Fruit fly (Drosophila melanogaster) whole organism, embryonic: ENCODE results near the gene CG13917.

ENCODE experiments used
- ATbp ChIP-seq: fragments of 200-800 bp; sonication (Bioruptor generic); optimal IDR thresholded peaks from 2 replicates; lab custom pipeline; 2017; ENCODE audit warnings: missing biosample characterization, mild to moderate bottlenecking, missing genetic modification characterization, missing genetic modification reagents
- BEAF-32 ChIP-seq: fragments of 200-800 bp; sonication (Bioruptor generic); optimal IDR thresholded peaks from 3 replicates; lab custom pipeline; 2017; ENCODE audit warnings: missing biosample characterization, missing genetic modification characterization, mild to moderate bottlenecking, moderate library complexity, missing genetic modification reagents
- Bdp1 ChIP-seq: fragments of 200-800 bp; sonication (Bioruptor generic); optimal IDR thresholded peaks from 3 replicates; lab custom pipeline; 2016; ENCODE audit warnings: missing biosample characterization, missing genetic modification characterization
- BtbVII ChIP-seq: fragments of 200-800 bp; sonication (Bioruptor generic); optimal IDR thresholded peaks from 3 replicates; lab custom pipeline; 2017; ENCODE audit warnings: missing biosample characterization, mild to moderate bottlenecking, missing genetic modification characterization
- CG10321 ChIP-seq: fragments of 200-800 bp; sonication (Bioruptor generic); IDR thresholded peaks from 2 replicates; pipeline ENCODE4 v1.3.6; 2022; ENCODE audit warnings: missing biosample characterization, missing genetic modification characterization
- CG13775 ChIP-seq: fragments of 200-800 bp; sonication (Bioruptor generic); optimal IDR thresholded peaks from 3 replicates; lab custom pipeline; 2017; ENCODE audit warnings: missing biosample characterization, mild to moderate bottlenecking, missing genetic modification characterization
- CG13894 ChIP-seq: fragments of 200-800 bp; sonication (Bioruptor generic); optimal IDR thresholded peaks from 3 replicates; lab custom pipeline; 2018; ENCODE audit warnings: missing biosample characterization, mild to moderate bottlenecking, missing genetic modification characterization, moderate library complexity
- CG14965 ChIP-seq: fragments of 200-800 bp; sonication (Bioruptor generic); optimal IDR thresholded peaks from 2 replicates; lab custom pipeline; 2016; ENCODE audit warnings: missing biosample characterization, missing genetic modification characterization, borderline replicate concordance
- CG15514 ChIP-seq: fragments of 200-800 bp; sonication (Bioruptor generic); optimal IDR thresholded peaks from 3 replicates; lab custom pipeline; 2017; ENCODE audit warnings: missing biosample characterization, missing genetic modification characterization, mild to moderate bottlenecking, moderate library complexity, missing genetic modification reagents
- CG15601 ChIP-seq: fragments of 200-800 bp; sonication (Bioruptor generic); optimal IDR thresholded peaks from 3 replicates; lab custom pipeline; 2019; ENCODE audit warnings: missing biosample characterization, mild to moderate bottlenecking, missing genetic modification characterization, moderate library complexity
- CG17361 ChIP-seq: fragments of 200-800 bp; sonication (Bioruptor generic); IDR thresholded peaks from 3 replicates; pipeline ENCODE4 v1.3.6; 2022; ENCODE audit warnings: missing biosample characterization, missing genetic modification characterization
- CG17568 ChIP-seq: fragments of 200-800 bp; sonication (Bioruptor generic); optimal IDR thresholded peaks from 2 replicates; lab custom pipeline; 2018; ENCODE audit warnings: missing biosample characterization, mild to moderate bottlenecking, missing genetic modification characterization, moderate library complexity
- CG17829 ChIP-seq: fragments of 200-800 bp; optimal IDR thresholded peaks from 2 replicates; lab custom pipeline; 2019; ENCODE audit warnings: missing biosample characterization, mild to moderate bottlenecking, missing genetic modification characterization, moderate library complexity
- CG2120 ChIP-seq: fragments of 200-800 bp; sonication (Bioruptor generic); optimal IDR thresholded peaks from 3 replicates; lab custom pipeline; 2016; ENCODE audit warnings: missing biosample characterization, missing genetic modification characterization
- CG2875 ChIP-seq: fragments of 200-800 bp; sonication (Bioruptor generic); optimal IDR thresholded peaks from 2 replicates; lab custom pipeline; 2017; ENCODE audit warnings: missing biosample characterization, mild to moderate bottlenecking, missing genetic modification characterization, missing genetic modification reagents
- CG30020 ChIP-seq: fragments of 200-800 bp; optimal IDR thresholded peaks from 2 replicates; lab custom pipeline; 2019; ENCODE audit warnings: missing biosample characterization, mild to moderate bottlenecking, missing genetic modification characterization, moderate library complexity
- CG31224 ChIP-seq: fragments of 200-800 bp; sonication (Bioruptor generic); IDR thresholded peaks from 2 replicates; pipeline ENCODE4 v1.3.6; 2022; ENCODE audit warnings: missing biosample characterization, missing genetic modification characterization
- CG31365 ChIP-seq: fragments of 200-800 bp; sonication (Bioruptor generic); optimal IDR thresholded peaks from 2 replicates; lab custom pipeline; 2018; ENCODE audit warnings: missing biosample characterization, mild to moderate bottlenecking, missing genetic modification characterization
- CG33213 ChIP-seq: fragments of 200-800 bp; sonication (Bioruptor generic); optimal IDR thresholded peaks from 3 replicates; lab custom pipeline; 2016; ENCODE audit warnings: missing biosample characterization, missing genetic modification characterization
- CG4282 ChIP-seq: fragments of 200-800 bp; sonication (Bioruptor generic); optimal IDR thresholded peaks from 2 replicates; lab custom pipeline; 2016; ENCODE audit warnings: missing biosample characterization, missing genetic modification characterization
- CG6791 ChIP-seq: fragments of 200-800 bp; sonication (Bioruptor generic); IDR thresholded peaks from 3 replicates; pipeline ENCODE4 v1.3.6; 2022; ENCODE audit warnings: missing biosample characterization, missing genetic modification characterization; ENCODE audit not compliant: partially characterized antibody
- Dek ChIP-seq: fragments of 200-800 bp; sonication (Bioruptor generic); optimal IDR thresholded peaks from 3 replicates; lab custom pipeline; 2019; ENCODE audit warnings: missing biosample characterization, mild to moderate bottlenecking, missing genetic modification characterization, moderate library complexity
- Dip2 ChIP-seq: fragments of 200-800 bp; sonication (Bioruptor generic); IDR thresholded peaks from 2 replicates; pipeline ENCODE4 v1.3.6; 2022; ENCODE audit warnings: missing biosample characterization, missing genetic modification characterization
- Drgx ChIP-seq: fragments of 200-800 bp; sonication (Bioruptor generic); IDR thresholded peaks from 2 replicates; pipeline ENCODE4 v1.3.6; 2022; ENCODE audit warnings: missing biosample characterization, missing genetic modification characterization
- Fer1 ChIP-seq: fragments of 200-800 bp; sonication (Bioruptor generic); optimal IDR thresholded peaks from 2 replicates; lab custom pipeline; 2017; ENCODE audit warnings: missing biosample characterization, mild to moderate bottlenecking, missing genetic modification characterization
- GATAe ChIP-seq: fragments of 200-800 bp; sonication (Bioruptor generic); conservative IDR thresholded peaks from 2 replicates; pipeline ENCODE4 v1.3.6; 2022; ENCODE audit warnings: missing biosample characterization, missing genetic modification characterization
- HLH54F ChIP-seq: fragments of 200-800 bp; sonication (Bioruptor generic); optimal IDR thresholded peaks from 3 replicates; lab custom pipeline; 2016; ENCODE audit warnings: missing biosample characterization, missing genetic modification characterization
- Hr3 ChIP-seq: fragments of 200-800 bp; sonication (Bioruptor generic); optimal IDR thresholded peaks from 3 replicates; lab custom pipeline; 2016; ENCODE audit warnings: missing biosample characterization, missing genetic modification characterization
- Mrtf ChIP-seq: fragments of 200-800 bp; sonication (Bioruptor generic); IDR thresholded peaks from 3 replicates; pipeline ENCODE4 v1.3.6; 2022; ENCODE audit warnings: missing biosample characterization, missing genetic modification characterization
- NfI ChIP-seq: fragments of 200-800 bp; sonication (Bioruptor generic); optimal IDR thresholded peaks from 3 replicates; lab custom pipeline; 2018; ENCODE audit warnings: missing biosample characterization, mild to moderate bottlenecking, missing genetic modification characterization, moderate library complexity
- Ptx1 ChIP-seq: fragments of 200-800 bp; sonication (Bioruptor generic); IDR thresholded peaks from 2 replicates; pipeline ENCODE4 v1.3.6; 2022; ENCODE audit warnings: missing biosample characterization, missing genetic modification characterization
- al ChIP-seq: fragments of 200-800 bp; sonication (Bioruptor generic); IDR thresholded peaks from 2 replicates; pipeline ENCODE4 v1.3.6; 2022; ENCODE audit warnings: missing biosample characterization, missing genetic modification characterization
- ara ChIP-seq: fragments of 200-800 bp; sonication (Bioruptor generic); IDR thresholded peaks from 2 replicates; pipeline ENCODE4 v1.3.6; 2022; ENCODE audit warnings: missing biosample characterization, missing genetic modification characterization
- cas ChIP-seq: fragments of 200-800 bp; sonication (Bioruptor generic); IDR thresholded peaks from 2 replicates; pipeline ENCODE4 v1.3.6; 2022; ENCODE audit warnings: missing biosample characterization, missing genetic modification characterization
- crp ChIP-seq, 2 experiments: fragments of 200-800 bp; sonication (Bioruptor generic); optimal IDR thresholded peaks; 2 replicates in 1 of 2; 3 replicates in 1 of 2; lab custom pipeline; 2017; ENCODE audit warnings: missing biosample characterization in 2 of 2, missing genetic modification characterization in 2 of 2, mild to moderate bottlenecking in 1 of 2, moderate library complexity in 1 of 2
- dan ChIP-seq: fragments of 200-800 bp; sonication (Bioruptor generic); IDR thresholded peaks from 2 replicates; pipeline ENCODE4 v1.3.6; 2022; ENCODE audit warnings: missing biosample characterization, missing genetic modification characterization
- dati ChIP-seq: fragments of 200-800 bp; sonication (Bioruptor generic); IDR thresholded peaks from 2 replicates; pipeline ENCODE4 v1.3.6; 2022; ENCODE audit warnings: missing biosample characterization, missing genetic modification characterization
- disco-r ChIP-seq: fragments of 200-800 bp; sonication (Bioruptor generic); optimal IDR thresholded peaks from 2 replicates; lab custom pipeline; 2016; ENCODE audit warnings: missing biosample characterization, missing genetic modification characterization
- hbn ChIP-seq: fragments of 200-800 bp; sonication (Bioruptor generic); IDR thresholded peaks from 2 replicates; pipeline ENCODE4 v1.3.6; 2022; ENCODE audit warnings: missing biosample characterization, missing genetic modification characterization; ENCODE audit not compliant: partially characterized antibody
- hkb ChIP-seq, 2 experiments: fragments of 200-800 bp in 1 of 2; fragments of >200 bp in 1 of 2; sonication (Bioruptor generic) in 1 of 2; IDR thresholded peaks in 1 of 2; optimal IDR thresholded peaks in 1 of 2; 2 replicates each; pipeline versions ENCODE4 v1.3.6 to Lab custom; 2017 to 2022; ENCODE audit warnings: missing biosample characterization in 1 of 2, missing genetic modification characterization in 1 of 2
- ind ChIP-seq: fragments of 200-800 bp; sonication (Bioruptor generic); optimal IDR thresholded peaks from 3 replicates; lab custom pipeline; 2016; ENCODE audit warnings: missing biosample characterization, missing genetic modification characterization
- mam ChIP-seq: fragments of 200-800 bp; sonication (Bioruptor generic); optimal IDR thresholded peaks from 3 replicates; lab custom pipeline; 2016; ENCODE audit warnings: missing biosample characterization, missing genetic modification characterization
- pzg ChIP-seq: fragments of 200-800 bp; sonication (Bioruptor generic); optimal IDR thresholded peaks from 3 replicates; lab custom pipeline; 2018; ENCODE audit warnings: missing biosample characterization, mild to moderate bottlenecking, missing genetic modification characterization, moderate library complexity
- rib ChIP-seq: fragments of 200-800 bp; sonication (Bioruptor generic); IDR thresholded peaks from 2 replicates; pipeline ENCODE4 v1.3.6; 2022; ENCODE audit warnings: missing biosample characterization, missing genetic modification characterization
- row ChIP-seq: fragments of 200-800 bp; sonication (Bioruptor generic); IDR thresholded peaks from 3 replicates; pipeline ENCODE4 v1.3.6; 2022; ENCODE audit warnings: missing biosample characterization, missing genetic modification characterization
- salm ChIP-seq: fragments of 200-800 bp; sonication (Bioruptor generic); optimal IDR thresholded peaks from 2 replicates; lab custom pipeline; 2018; ENCODE audit warnings: missing biosample characterization, mild to moderate bottlenecking, missing genetic modification characterization
- sc ChIP-seq, 3 experiments: fragments of >200 bp in 2 of 3; fragments of 200-800 bp in 1 of 3; sonication (Bioruptor generic) in 1 of 3; optimal IDR thresholded peaks; 2 replicates in 2 of 3; 3 replicates in 1 of 3; lab custom pipeline; 2017; ENCODE audit warnings: mild to moderate bottlenecking in 1 of 3, missing biosample characterization in 1 of 3, missing genetic modification characterization in 1 of 3, missing genetic modification reagents in 1 of 3
- sens ChIP-seq: fragments of 200-800 bp; sonication (Bioruptor generic); peaks from one replicate; lab custom pipeline; 2016; ENCODE audit warnings: missing biosample characterization, missing genetic modification characterization
- twi ChIP-seq: fragments of 200-800 bp; optimal IDR thresholded peaks from 2 replicates; lab custom pipeline; 2019; ENCODE audit warnings: missing biosample characterization, mild to moderate bottlenecking, missing genetic modification characterization, moderate library complexity
- zf30C ChIP-seq: fragments of 200-800 bp; sonication (Bioruptor generic); optimal IDR thresholded peaks from 3 replicates; lab custom pipeline; 2018; ENCODE audit warnings: missing biosample characterization, mild to moderate bottlenecking, missing genetic modification characterization

CG13917 gene

dm6 chr3L:1602064-1602832, 25.7 kb downstream of the CG13917 start, which contains the start of gene CG12104 (continued):
- peak in 1 of 2 experiments; percentile 53 for TF ChIP-seq crp (GFP tag; optimal IDR thresholded peaks at IDR 0.05; lab: Kevin White, UChicago)
- peak; percentile 29 for TF ChIP-seq CG17829 (tag; lab: Kevin White, UChicago)
- no peak for TF ChIP-seq CG31224 (GFP tag; lab: Robert Waterston, UW)
- no peak for TF ChIP-seq zf30C (GFP tag; lab: Kevin White, UChicago)
- no peak for TF ChIP-seq BtbVII
- TF ChIP-seq CG30020 (tag; lab: Kevin White, UChicago), result peak; percentile 22
- TF ChIP-seq hbn (GFP tag; lab: Robert Waterston, UW), result no peak
- no peak for TF ChIP-seq ATbp
- no peak for TF ChIP-seq ara (GFP tag; lab: Robert Waterston, UW)
- TF ChIP-seq CG13894, result no peak
- no peak for TF ChIP-seq cas
- TF ChIP-seq Dip2 (GFP tag; lab: Robert Waterston, UW), result no peak
- TF ChIP-seq CG17361, result no peak; the same call in 2 of the 3 replicates
- TF ChIP-seq mam (GFP tag; lab: Kevin White, UChicago), result no peak
- TF ChIP-seq CG2120 (GFP tag; lab: Kevin White, UChicago), result peak; percentile 10
- TF ChIP-seq rib (GFP tag; lab: Robert Waterston, UW), result peak; percentile 54; the same call in 1 of the 2 replicates
- TF ChIP-seq CG13775, result peak; percentile 38
- no peak for TF ChIP-seq CG14965 (GFP tag; lab: Kevin White, UChicago)
- no peak for TF ChIP-seq Ptx1 (GFP tag; lab: Robert Waterston, UW)
- no peak for TF ChIP-seq HLH54F
- TF ChIP-seq CG31365 (tag; lab: Kevin White, UChicago), result no peak
- TF ChIP-seq NfI (GFP tag; lab: Kevin White, UChicago), result peak; percentile 44
- TF ChIP-seq disco-r, result no peak
- TF ChIP-seq pzg (GFP tag; lab: Kevin White, UChicago), result peak; percentile 58
- no peak for TF ChIP-seq Drgx (GFP tag; lab: Robert Waterston, UW)
- TF ChIP-seq GATAe (GFP tag; lab: Robert Waterston, UW), result peak; percentile 96
- TF ChIP-seq CG33213, result peak; percentile 31
- TF ChIP-seq dan (GFP tag; lab: Robert Waterston, UW), result no peak
- peak; percentile 15 for TF ChIP-seq Fer1 (GFP tag; lab: Kevin White, UChicago)
- TF ChIP-seq CG4282 (GFP tag; lab: Kevin White, UChicago), result no peak

dm6 chr3L:1602833-1603128, 26.3 kb downstream of the CG13917 start, which contains the start of the genes CG18170 and CG33791:
TSS of gene CG18170 (plus strand) at chr3L:1602954.
TSS of gene CG33791 (plus strand) at chr3L:1602954.
- TF ChIP-seq CG13775, result peak; percentile 11
- no peak for TF ChIP-seq CG10321
- TF ChIP-seq CG17568, result no peak
- no peak for TF ChIP-seq Bdp1 (GFP tag; lab: Kevin White, UChicago)
- TF ChIP-seq al (GFP tag; lab: Robert Waterston, UW), result no peak
- TF ChIP-seq Dek (tag; lab: Kevin White, UChicago), result no peak
- TF ChIP-seq sc (optimal IDR thresholded peaks at IDR 0.05; lab: Kevin White, UChicago), result no peak
- TF ChIP-seq sc (GFP tag; optimal IDR thresholded peaks at IDR 0.05; lab: Kevin White, UChicago), result peak; percentile 1
- TF ChIP-seq ind, result no peak
- 0 out of 3 replicates have a peak, but pooled peaks have one; percentile 0 for TF ChIP-seq row
- TF ChIP-seq Hr3 (GFP tag; lab: Kevin White, UChicago), result no peak
- no peak for TF ChIP-seq BEAF-32 (GFP tag; lab: Kevin White, UChicago)
- peak; percentile 98 for TF ChIP-seq CG15514
- TF ChIP-seq CG2875, result no peak
- TF ChIP-seq sens (GFP tag; lab: Kevin White, UChicago), result no peak
- peak; percentile 8 for TF ChIP-seq hkb (optimal IDR thresholded peaks at IDR 0.05; lab: Kevin White, UChicago)
- no peak for TF ChIP-seq hkb (GFP tag; IDR thresholded peaks at IDR 0.05; lab: Robert Waterston, UW)
- TF ChIP-seq CG15601, result peak; percentile 17
- no peak for TF ChIP-seq CG6791 (GFP tag; lab: Robert Waterston, UW)
- no peak for TF ChIP-seq twi (tag; lab: Kevin White, UChicago)
- TF ChIP-seq salm, result no peak
- TF ChIP-seq Mrtf (GFP tag; lab: Robert Waterston, UW), result no peak
- no peak for TF ChIP-seq dati (GFP tag; lab: Robert Waterston, UW)
